Fruit fly (Drosophila melanogaster) whole organism, wandering third instar larva: Measurements from ENCODE around the gene Pmm2.

Experiments used
- Abd-B ChIP-seq: fragments of >200 bp; optimal IDR thresholded peaks from 2 replicates; lab custom pipeline; 2017; ENCODE audit warnings: missing biosample characterization, missing genetic modification characterization
- Dif ChIP-seq: fragments of 200-275, 200-300 bp; sonication (Bioruptor generic); optimal IDR thresholded peaks from 2 replicates; lab custom pipeline; 2018; ENCODE audit warnings: missing biosample characterization, missing genetic modification characterization; ENCODE audit not compliant: partially characterized antibody
- Hr78 ChIP-seq: fragments of >200 bp; optimal IDR thresholded peaks from 2 replicates; lab custom pipeline; 2017; ENCODE audit warnings: missing biosample characterization, missing genetic modification characterization
- N ChIP-seq: fragments of >200 bp; optimal IDR thresholded peaks from 2 replicates; lab custom pipeline; 2018; ENCODE audit warnings: missing biosample characterization, missing external identifiers, missing genetic modification characterization
- OdsH ChIP-seq: fragments of 200-800 bp; sonication (Bioruptor generic); optimal IDR thresholded peaks from 2 replicates; lab custom pipeline; 2016; ENCODE audit warnings: missing biosample characterization, mild to moderate bottlenecking, missing genetic modification characterization
- brk ChIP-seq: fragments of 200-800 bp; sonication (Bioruptor generic); optimal IDR thresholded peaks from 2 replicates; lab custom pipeline; 2016; ENCODE audit warnings: missing biosample characterization, mild to moderate bottlenecking, missing genetic modification characterization
- dl ChIP-seq, 2 experiments: fragments of 175-275, 200-275 bp in 1 of 2; fragments of 200-275 bp in 1 of 2; sonication (Bioruptor generic); optimal IDR thresholded peaks; lab custom pipeline; 2018; ENCODE audit warnings: mild to moderate bottlenecking in 2 of 2, missing biosample characterization in 2 of 2, missing genetic modification characterization in 2 of 2, moderate library complexity in 2 of 2; ENCODE audit not compliant: partially characterized antibody in 2 of 2, insufficient read depth in 1 of 2
- dmrt93B ChIP-seq: fragments of 200-800 bp; sonication (Bioruptor generic); optimal IDR thresholded peaks from 2 replicates; lab custom pipeline; 2018; ENCODE audit warnings: missing biosample characterization, mild to moderate bottlenecking, missing genetic modification characterization
- dsf ChIP-seq: sonication (Bioruptor generic); optimal IDR thresholded peaks from 2 replicates; lab custom pipeline; 2016; ENCODE audit warnings: missing biosample characterization, missing genetic modification characterization, borderline replicate concordance
- jim ChIP-seq: fragments of 175-275, 200-325 bp; sonication (Bioruptor generic); optimal IDR thresholded peaks from 2 replicates; lab custom pipeline; 2016; ENCODE audit warnings: missing biosample characterization, mild to moderate bottlenecking, missing genetic modification characterization
- lola ChIP-seq: fragments of >200 bp; optimal IDR thresholded peaks from 2 replicates; lab custom pipeline; 2017; ENCODE audit warnings: missing biosample characterization, missing genetic modification characterization
- pan ChIP-seq: fragments of >200 bp; optimal IDR thresholded peaks from 2 replicates; lab custom pipeline; 2017
- psq ChIP-seq: fragments of 200-800 bp; sonication (Bioruptor generic); optimal IDR thresholded peaks from 3 replicates; lab custom pipeline; 2017; ENCODE audit warnings: missing biosample characterization, mild to moderate bottlenecking, missing genetic modification characterization, moderate library complexity
- sage ChIP-seq: fragments of 200-800 bp; sonication (Bioruptor generic); optimal IDR thresholded peaks from 2 replicates; lab custom pipeline; 2016; ENCODE audit warnings: missing biosample characterization, mild to moderate bottlenecking, missing genetic modification characterization

DNA sequence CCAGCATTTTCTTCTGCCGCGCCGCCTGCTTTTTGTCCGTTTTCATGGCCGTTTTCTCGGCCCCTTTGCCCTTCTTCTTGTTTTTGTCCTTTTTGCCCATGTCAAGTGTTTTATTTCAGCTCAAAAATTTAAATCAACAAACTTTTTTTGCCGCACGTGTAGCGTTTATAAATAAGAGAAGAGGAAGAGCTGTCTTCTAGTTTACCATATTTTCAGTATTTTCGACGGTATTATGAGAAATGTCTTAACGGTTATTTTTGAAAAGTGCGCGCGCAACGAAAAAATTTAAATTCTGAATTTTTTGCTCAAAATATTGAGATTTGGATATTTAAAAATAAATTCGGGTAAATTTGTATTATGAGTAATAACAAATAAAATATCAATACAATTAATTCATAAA lies 2.7 kb downstream of the Pmm2 start, which contains the start of gene CG4069:
- TF ChIP-seq Hr78 (GFP tag; lab: Kevin White, UChicago) = no peak
- no peak for TF ChIP-seq pan (lab: Kevin White, UChicago)
- TF ChIP-seq brk (GFP tag; lab: Kevin White, UChicago) = no peak
- no peak for TF ChIP-seq N (GFP tag; lab: Kevin White, UChicago)
- no peak for TF ChIP-seq sage (GFP tag; lab: Kevin White, UChicago)
- no peak for TF ChIP-seq OdsH
- TF ChIP-seq dmrt93B (GFP tag; lab: Kevin White, UChicago) = no peak
- no peak for TF ChIP-seq psq (GFP tag; lab: Kevin White, UChicago)
- TF ChIP-seq jim (GFP tag; lab: Kevin White, UChicago) = no peak
- no peak for TF ChIP-seq Abd-B
- TF ChIP-seq dsf = no peak
- no peak for TF ChIP-seq lola
- no peak for TF ChIP-seq dl (GFP tag; optimal IDR thresholded peaks at IDR 0.05; lab: Kevin White, UChicago; ENCODE audit: insufficient read depth in 1 of 2, partially characterized antibody in 2 of 2)
- no peak for TF ChIP-seq Dif (GFP tag; lab: Kevin White, UChicago)
